Worm (Caenorhabditis elegans) whole organism, young adult: ENCODE results near the gene K09F6.10.

Experiments
- ceh-27 ChIP-seq: fragments of 200-800 bp; sonication (Bioruptor generic); optimal IDR thresholded peaks from 2 replicates; lab custom pipeline; 2018; ENCODE audit warnings: mild to moderate bottlenecking, missing genetic modification characterization, moderate library complexity, missing compliant biosample characterization
- lag-1 ChIP-seq: fragments of 200-800 bp; sonication (Bioruptor generic); IDR thresholded peaks from 2 replicates; pipeline ENCODE4 v1.3.6; 2022; ENCODE audit warnings: missing genetic modification reagents, missing genetic modification characterization, missing compliant biosample characterization
- lsy-27 ChIP-seq: sonication (generic microtip); optimal IDR thresholded peaks from 2 replicates; lab custom pipeline; 2017; ENCODE audit warnings: missing genetic modification characterization, mild to moderate bottlenecking, missing compliant biosample characterization, antibody characterized with exemption, missing genotype, borderline replicate concordance; ENCODE audit not compliant: insufficient read depth
- rec-8 ChIP-seq, 2 experiments: sonication (generic microtip); optimal IDR thresholded peaks; 2 replicates each; lab custom pipeline; 2016; ENCODE audit warnings: mild to moderate bottlenecking in 2 of 2, missing genetic modification characterization in 2 of 2, missing genetic modification reagents in 2 of 2, missing genotype in 2 of 2, missing biosample characterization in 1 of 2, missing compliant biosample characterization in 1 of 2, moderate library complexity in 1 of 2
- snpc-4 ChIP-seq, 5 experiments: fragments of 150-350 bp in 1 of 5; sonication (generic microtip) in 4 of 5; optimal IDR thresholded peaks; 2 replicates each; lab custom pipeline; 2014 to 2018; ENCODE audit warnings: missing genetic modification characterization in 5 of 5, missing biosample characterization in 3 of 5, antibody characterized with exemption in 2 of 5, mild to moderate bottlenecking in 2 of 5, missing compliant biosample characterization in 2 of 5, missing genotype in 2 of 5, moderate library complexity in 2 of 5, missing genetic modification reagents in 1 of 5
- zfh-2 ChIP-seq: fragments of 200-800 bp; sonication (Bioruptor generic); conservative IDR thresholded peaks from 2 replicates; pipeline ENCODE4 v1.3.6; 2022; ENCODE audit warnings: missing genetic modification reagents, missing genetic modification characterization, missing compliant biosample characterization

- TF ChIP-seq ceh-27 (GFP tag; lab: Kevin White, UChicago), result no peak
- TF ChIP-seq lsy-27 (tag; lab: Kevin White, UChicago), result no peak
- TF ChIP-seq zfh-2 (GFP tag; lab: Robert Waterston, UW), result no peak
- TF ChIP-seq lag-1, result no peak
- TF ChIP-seq rec-8 (tag; optimal IDR thresholded peaks at IDR 0.05; lab: Kevin White, UChicago), result no peak
- no peak for TF ChIP-seq snpc-4 (GFP tag; optimal IDR thresholded peaks at IDR 0.05; lab: Kevin White, UChicago)
- TF ChIP-seq snpc-4 (tag; optimal IDR thresholded peaks at IDR 0.05; lab: Kevin White, UChicago), result no peak
These were observed 12.2 kb upstream of the K09F6.10 start, which contains the start of gene B0281.5 for ce11 chrII:2300861-2301260.
